Fruit fly (Drosophila melanogaster) whole organism, embryonic: Measurements from ENCODE around the gene Reepl1.

Experiments
- B-H2 ChIP-seq: fragments of 200-800 bp; sonication (Bioruptor generic); optimal IDR thresholded peaks from 2 replicates; lab custom pipeline; 2018; ENCODE audit warnings: missing biosample characterization, mild to moderate bottlenecking, missing genetic modification characterization
- Bdp1 ChIP-seq: fragments of 200-800 bp; sonication (Bioruptor generic); optimal IDR thresholded peaks from 3 replicates; lab custom pipeline; 2016; ENCODE audit warnings: missing biosample characterization, missing genetic modification characterization
- CG11093 ChIP-seq: fragments of 200-800 bp; sonication (Bioruptor generic); IDR thresholded peaks from 3 replicates; pipeline ENCODE4 v1.3.6; 2022; ENCODE audit warnings: missing biosample characterization, missing genetic modification characterization
- CG11247 ChIP-seq: fragments of 200-800 bp; sonication (Bioruptor generic); IDR thresholded peaks from 2 replicates; pipeline ENCODE4 v1.3.6; 2022; ENCODE audit warnings: missing biosample characterization, missing genetic modification characterization
- CG11560 ChIP-seq: fragments of 200-800 bp; sonication (Bioruptor generic); IDR thresholded peaks from 3 replicates; pipeline ENCODE4 v1.3.6; 2022; ENCODE audit warnings: missing biosample characterization, missing genetic modification characterization
- CG12769 ChIP-seq: fragments of 200-800 bp; sonication (Bioruptor generic); optimal IDR thresholded peaks from 2 replicates; lab custom pipeline; 2019; ENCODE audit warnings: missing biosample characterization, mild to moderate bottlenecking, missing genetic modification characterization, moderate library complexity
- CG17829 ChIP-seq: fragments of 200-800 bp; optimal IDR thresholded peaks from 2 replicates; lab custom pipeline; 2019; ENCODE audit warnings: missing biosample characterization, mild to moderate bottlenecking, missing genetic modification characterization, moderate library complexity
- CG18262 ChIP-seq: fragments of 200-800 bp; optimal IDR thresholded peaks from 3 replicates; lab custom pipeline; 2019; ENCODE audit warnings: missing biosample characterization, mild to moderate bottlenecking, missing genetic modification characterization, moderate library complexity
- CG18476 ChIP-seq: fragments of 200-800 bp; sonication (Bioruptor generic); optimal IDR thresholded peaks from 2 replicates; lab custom pipeline; 2016; ENCODE audit warnings: missing biosample characterization, mild to moderate bottlenecking, missing genetic modification characterization
- CG2199 ChIP-seq: fragments of 200-800 bp; sonication (Bioruptor generic); IDR thresholded peaks from 3 replicates; pipeline ENCODE4 v1.3.6; 2022; ENCODE audit warnings: missing biosample characterization, missing genetic modification characterization
- CG2889 ChIP-seq: fragments of 200-800 bp; sonication (Bioruptor generic); IDR thresholded peaks from 3 replicates; pipeline ENCODE4 v1.3.6; 2022; ENCODE audit warnings: missing biosample characterization, missing genetic modification characterization
- CG30020 ChIP-seq: fragments of 200-800 bp; optimal IDR thresholded peaks from 2 replicates; lab custom pipeline; 2019; ENCODE audit warnings: missing biosample characterization, mild to moderate bottlenecking, missing genetic modification characterization, moderate library complexity
- CG33557 ChIP-seq: fragments of 200-800 bp; sonication (Bioruptor generic); optimal IDR thresholded peaks from 2 replicates; lab custom pipeline; 2019; ENCODE audit warnings: missing biosample characterization, mild to moderate bottlenecking, missing genetic modification characterization, moderate library complexity
- CG4328 ChIP-seq: fragments of 200-800 bp; sonication (Bioruptor generic); optimal IDR thresholded peaks from 3 replicates; lab custom pipeline; 2017; ENCODE audit warnings: missing biosample characterization, missing genetic modification reagents, missing genetic modification characterization
- CG4617 ChIP-seq: fragments of 200-800 bp; sonication (Bioruptor generic); optimal IDR thresholded peaks from 3 replicates; lab custom pipeline; 2016; ENCODE audit warnings: missing biosample characterization, missing genetic modification characterization, borderline replicate concordance
- CG4707 ChIP-seq: fragments of 200-800 bp; sonication (Bioruptor generic); optimal IDR thresholded peaks from 2 replicates; lab custom pipeline; 2018; ENCODE audit warnings: missing biosample characterization, mild to moderate bottlenecking, missing genetic modification characterization, moderate library complexity
- CG5180 ChIP-seq: fragments of 200-800 bp; sonication (Bioruptor generic); optimal IDR thresholded peaks from 3 replicates; lab custom pipeline; 2017; ENCODE audit warnings: missing biosample characterization, missing genetic modification characterization, mild to moderate bottlenecking, moderate library complexity, missing genetic modification reagents
- CG6791 ChIP-seq: fragments of 200-800 bp; sonication (Bioruptor generic); IDR thresholded peaks from 3 replicates; pipeline ENCODE4 v1.3.6; 2022; ENCODE audit warnings: missing biosample characterization, missing genetic modification characterization; ENCODE audit not compliant: partially characterized antibody
- CG7745 ChIP-seq: fragments of 200-800 bp; sonication (Bioruptor generic); optimal IDR thresholded peaks from 2 replicates; lab custom pipeline; 2018; ENCODE audit warnings: missing biosample characterization, mild to moderate bottlenecking, missing genetic modification characterization, moderate library complexity
- CG7839 ChIP-seq: fragments of 200-800 bp; sonication (Bioruptor generic); optimal IDR thresholded peaks from 3 replicates; lab custom pipeline; 2018; ENCODE audit warnings: missing biosample characterization, mild to moderate bottlenecking, missing genetic modification characterization, moderate library complexity
- CG8924 ChIP-seq: fragments of 200-800 bp; optimal IDR thresholded peaks from 3 replicates; lab custom pipeline; 2019; ENCODE audit warnings: missing biosample characterization, mild to moderate bottlenecking, missing genetic modification characterization, moderate library complexity
- CG8944 ChIP-seq: fragments of 200-800 bp; sonication (Bioruptor generic); optimal IDR thresholded peaks from 3 replicates; lab custom pipeline; 2016; ENCODE audit warnings: missing biosample characterization, missing genetic modification characterization
- CG9215 ChIP-seq: fragments of 200-800 bp; sonication (Bioruptor generic); IDR thresholded peaks from 2 replicates; pipeline ENCODE4 v1.3.6; 2022; ENCODE audit warnings: missing biosample characterization, missing genetic modification characterization
- Deaf1 ChIP-seq: fragments of 200-800 bp; optimal IDR thresholded peaks from 3 replicates; lab custom pipeline; 2019; ENCODE audit warnings: missing biosample characterization, mild to moderate bottlenecking, missing genetic modification characterization, moderate library complexity
- Ets97D ChIP-seq: fragments of 200-800 bp; sonication (Bioruptor generic); optimal IDR thresholded peaks from 3 replicates; lab custom pipeline; 2016; ENCODE audit warnings: missing biosample characterization, missing genetic modification characterization
- Fer2 ChIP-seq: fragments of 200-800 bp; sonication (Bioruptor generic); optimal IDR thresholded peaks from 2 replicates; lab custom pipeline; 2018; ENCODE audit warnings: missing biosample characterization, mild to moderate bottlenecking, missing genetic modification characterization, moderate library complexity
- H15 ChIP-seq: fragments of 200-800 bp; sonication (Bioruptor generic); IDR thresholded peaks from 3 replicates; pipeline ENCODE4 v1.3.6; 2022; ENCODE audit warnings: missing biosample characterization, missing genetic modification characterization
- Mad ChIP-seq: fragments of 200-800 bp; sonication (Bioruptor generic); optimal IDR thresholded peaks from 2 replicates; lab custom pipeline; 2016; ENCODE audit warnings: missing biosample characterization, missing genetic modification characterization
- Mrtf ChIP-seq: fragments of 200-800 bp; sonication (Bioruptor generic); IDR thresholded peaks from 3 replicates; pipeline ENCODE4 v1.3.6; 2022; ENCODE audit warnings: missing biosample characterization, missing genetic modification characterization
- Nf-YB ChIP-seq: fragments of 200-800 bp; sonication (Bioruptor generic); optimal IDR thresholded peaks from 3 replicates; lab custom pipeline; 2019; ENCODE audit warnings: missing biosample characterization, mild to moderate bottlenecking, missing genetic modification characterization, moderate library complexity
- Side ChIP-seq: fragments of 200-800 bp; sonication (Bioruptor generic); optimal IDR thresholded peaks from 2 replicates; lab custom pipeline; 2016; ENCODE audit warnings: missing biosample characterization, missing genetic modification characterization
- Spps ChIP-seq: fragments of 200-800 bp; sonication (Bioruptor generic); optimal IDR thresholded peaks from 2 replicates; lab custom pipeline; 2018; ENCODE audit warnings: missing biosample characterization, mild to moderate bottlenecking, missing genetic modification characterization
- Usf ChIP-seq: fragments of 200-800 bp; sonication (Bioruptor generic); optimal IDR thresholded peaks from 2 replicates; lab custom pipeline; 2017; ENCODE audit warnings: missing genotype, missing biosample characterization, missing genetic modification characterization
- ap ChIP-seq: fragments of 200-800 bp; sonication (Bioruptor generic); IDR thresholded peaks from 2 replicates; pipeline ENCODE4 v1.3.6; 2022; ENCODE audit warnings: missing biosample characterization, missing genetic modification characterization
- ase ChIP-seq: fragments of 200-800 bp; sonication (Bioruptor generic); IDR thresholded peaks from 3 replicates; pipeline ENCODE4 v1.3.6; 2022; ENCODE audit warnings: missing biosample characterization, missing genetic modification characterization
- ci ChIP-seq: fragments of 200-800 bp; sonication (Bioruptor generic); IDR thresholded peaks from 3 replicates; pipeline ENCODE4 v1.3.6; 2022; ENCODE audit warnings: missing biosample characterization, missing genetic modification characterization
- crp ChIP-seq, 2 experiments: fragments of 200-800 bp; sonication (Bioruptor generic); optimal IDR thresholded peaks; 2 replicates in 1 of 2; 3 replicates in 1 of 2; lab custom pipeline; 2017; ENCODE audit warnings: missing biosample characterization in 2 of 2, missing genetic modification characterization in 2 of 2, mild to moderate bottlenecking in 1 of 2, moderate library complexity in 1 of 2
- dati ChIP-seq: fragments of 200-800 bp; sonication (Bioruptor generic); IDR thresholded peaks from 2 replicates; pipeline ENCODE4 v1.3.6; 2022; ENCODE audit warnings: missing biosample characterization, missing genetic modification characterization
- fru ChIP-seq: fragments of >200 bp; optimal IDR thresholded peaks from 2 replicates; lab custom pipeline; 2017
- ham ChIP-seq: fragments of 200-800 bp; sonication (Bioruptor generic); IDR thresholded peaks from 2 replicates; pipeline ENCODE4 v1.3.6; 2022; ENCODE audit warnings: missing biosample characterization, missing genetic modification characterization
- nmo ChIP-seq: fragments of 200-800 bp; sonication (Bioruptor generic); optimal IDR thresholded peaks from 2 replicates; lab custom pipeline; 2018; ENCODE audit warnings: missing biosample characterization, mild to moderate bottlenecking, missing genetic modification characterization, moderate library complexity
- p53 ChIP-seq: fragments of 200-800 bp; sonication (Bioruptor generic); optimal IDR thresholded peaks from 2 replicates; lab custom pipeline; 2016; ENCODE audit warnings: missing biosample characterization, missing genetic modification characterization
- prd ChIP-seq, 3 experiments: fragments of >200 bp in 2 of 3; fragments of 200-800 bp in 1 of 3; sonication (Bioruptor generic) in 1 of 3; optimal IDR thresholded peaks in 2 of 3; IDR thresholded peaks in 1 of 3; 2 replicates in 2 of 3; 3 replicates in 1 of 3; pipeline versions ENCODE4 v1.3.6 to Lab custom; 2017 to 2022; ENCODE audit warnings: missing biosample characterization in 1 of 3, missing genetic modification characterization in 1 of 3
- ro ChIP-seq: fragments of 200-800 bp; sonication (Bioruptor generic); IDR thresholded peaks from 2 replicates; pipeline ENCODE4 v1.3.6; 2022; ENCODE audit warnings: missing biosample characterization, missing genetic modification characterization
- sd ChIP-seq: fragments of 200-800 bp; sonication (Bioruptor generic); optimal IDR thresholded peaks from 3 replicates; lab custom pipeline; 2018; ENCODE audit warnings: missing biosample characterization, mild to moderate bottlenecking, missing genetic modification characterization, moderate library complexity
- sima ChIP-seq: fragments of 200-800 bp; sonication (Bioruptor generic); optimal IDR thresholded peaks from 2 replicates; lab custom pipeline; 2016; ENCODE audit warnings: missing biosample characterization, missing genetic modification characterization
- so ChIP-seq: fragments of 200-800 bp; sonication (Bioruptor generic); IDR thresholded peaks from 3 replicates; pipeline ENCODE4 v1.3.6; 2022; ENCODE audit warnings: missing biosample characterization, missing genetic modification characterization
- sob ChIP-seq: fragments of 200-800 bp; sonication (Bioruptor generic); IDR thresholded peaks from 2 replicates; pipeline ENCODE4 v1.3.6; 2022; ENCODE audit warnings: missing biosample characterization, missing genetic modification characterization
- tap ChIP-seq: fragments of 200-800 bp; optimal IDR thresholded peaks from 3 replicates; lab custom pipeline; 2019; ENCODE audit warnings: missing biosample characterization, mild to moderate bottlenecking, missing genetic modification characterization, moderate library complexity
- trh ChIP-seq: fragments of 200-800 bp; sonication (Bioruptor generic); optimal IDR thresholded peaks from 2 replicates; lab custom pipeline; 2016; ENCODE audit warnings: missing biosample characterization, missing genetic modification characterization
- tup ChIP-seq: fragments of 200-800 bp; sonication (Bioruptor generic); optimal IDR thresholded peaks from 2 replicates; lab custom pipeline; 2016; ENCODE audit warnings: missing biosample characterization, mild to moderate bottlenecking, missing genetic modification characterization, moderate library complexity
- yki ChIP-seq: fragments of >200 bp; optimal IDR thresholded peaks from 3 replicates; lab custom pipeline; 2018

Reepl1 gene

dm6 chrX:11576540-11576939 is 4.0 kb downstream of the Reepl1 start, which contains the start of gene CG11695 (continued):
- TF ChIP-seq Fer2 (tag; lab: Kevin White, UChicago) (peak; percentile 47), crp (GFP tag; optimal IDR thresholded peaks at IDR 0.05; lab: Kevin White, UChicago) (peak in 1 of 2 experiments; percentile 67), dati (GFP tag; lab: Robert Waterston, UW) (no peak), ci (GFP tag; lab: Robert Waterston, UW) (no peak), nmo (GFP tag; lab: Kevin White, UChicago) (peak; percentile 72), tap (tag; lab: Kevin White, UChicago) (peak; percentile 15), CG30020 (tag; lab: Kevin White, UChicago) (peak; percentile 52), CG18262 (tag; lab: Kevin White, UChicago) (peak; percentile 62), CG9215 (GFP tag; lab: Robert Waterston, UW) (peak; percentile 59), ham (no peak), ap (GFP tag; lab: Robert Waterston, UW) (0 out of 2 replicates have a peak, but pooled peaks have one; percentile 7), fru (lab: Kevin White, UChicago) (no peak), so (no peak), ase (GFP tag; lab: Robert Waterston, UW) (no peak), CG2199 (GFP tag; lab: Robert Waterston, UW) (no peak), CG5180 (no peak), CG4707 (GFP tag; lab: Kevin White, UChicago) (peak; percentile 21), sob (GFP tag; lab: Robert Waterston, UW) (peak; percentile 71), Bdp1 (GFP tag; lab: Kevin White, UChicago) (peak; percentile 35), H15 (GFP tag; lab: Robert Waterston, UW) (peak; percentile 38; the same call in 1 of the 3 replicates), CG8924 (tag; lab: Kevin White, UChicago) (peak; percentile 51), Nf-YB (peak; percentile 26), CG2889 (GFP tag; lab: Robert Waterston, UW) (peak; percentile 54; the same call in 1 of the 3 replicates), CG8944 (GFP tag; lab: Kevin White, UChicago) (no peak), prd (optimal IDR thresholded peaks at IDR 0.05; lab: Kevin White, UChicago) (no peak), prd (GFP tag; IDR thresholded peaks at IDR 0.05; lab: Robert Waterston, UW) (peak; percentile 77), sd (tag; lab: Kevin White, UChicago) (peak; percentile 46), CG4328 (peak; percentile 75), CG11093 (GFP tag; lab: Robert Waterston, UW) (no peak), CG6791 (GFP tag; lab: Robert Waterston, UW) (no peak), tup (GFP tag; lab: Kevin White, UChicago) (no peak), yki (lab: Kevin White, UChicago) (no peak), CG11247 (GFP tag; lab: Robert Waterston, UW) (peak; percentile 57), Mad (GFP tag; lab: Kevin White, UChicago) (peak; percentile 65), p53 (no peak), sima (GFP tag; lab: Kevin White, UChicago) (no peak), B-H2 (GFP tag; lab: Kevin White, UChicago) (peak; percentile 79), Deaf1 (peak; percentile 25), CG11560 (no peak), Usf (GFP tag; lab: Kevin White, UChicago) (no peak), ro (GFP tag; lab: Robert Waterston, UW) (no peak), Spps (tag; lab: Kevin White, UChicago) (no peak), CG7839 (tag; lab: Kevin White, UChicago) (peak; percentile 73), CG4617 (GFP tag; lab: Kevin White, UChicago) (peak; percentile 80), CG17829 (tag; lab: Kevin White, UChicago) (peak; percentile 68), trh (GFP tag; lab: Kevin White, UChicago) (peak; percentile 35), Ets97D (peak; percentile 32), CG12769 (tag; lab: Kevin White, UChicago) (no peak), CG33557 (peak; percentile 60), Mrtf (GFP tag; lab: Robert Waterston, UW) (no peak), Side (GFP tag; lab: Kevin White, UChicago) (peak; percentile 20), CG18476 (GFP tag; lab: Kevin White, UChicago) (peak; percentile 27), CG7745 (tag; lab: Kevin White, UChicago) (no peak)
